Fruit fly (Drosophila melanogaster) whole organism, embryonic: Measurements from ENCODE around the gene Eip63F-1.

Experiments
- CG17328 ChIP-seq: fragments of 200-800 bp; sonication (Bioruptor generic); IDR thresholded peaks from 2 replicates; pipeline ENCODE4 v1.3.6; 2022; ENCODE audit warnings: missing biosample characterization, missing genetic modification characterization
- CG18262 ChIP-seq: fragments of 200-800 bp; optimal IDR thresholded peaks from 3 replicates; lab custom pipeline; 2019; ENCODE audit warnings: missing biosample characterization, mild to moderate bottlenecking, missing genetic modification characterization, moderate library complexity
- CG6683 ChIP-seq: fragments of 200-800 bp; sonication (Bioruptor generic); optimal IDR thresholded peaks from 2 replicates; lab custom pipeline; 2017; ENCODE audit warnings: missing biosample characterization, mild to moderate bottlenecking, missing genetic modification characterization, missing genetic modification reagents
- CG7372 ChIP-seq: fragments of 200-800 bp; sonication (Bioruptor generic); IDR thresholded peaks from 2 replicates; pipeline ENCODE4 v1.3.6; 2022; ENCODE audit warnings: missing biosample characterization, missing genetic modification characterization
- CG7786 ChIP-seq: fragments of 200-800 bp; sonication (Bioruptor generic); optimal IDR thresholded peaks from 2 replicates; lab custom pipeline; 2016; ENCODE audit warnings: missing biosample characterization, missing genetic modification characterization
- ftz-f1 ChIP-seq: fragments of 200-800 bp; sonication (Bioruptor generic); optimal IDR thresholded peaks from 2 replicates; lab custom pipeline; 2016; ENCODE audit warnings: missing biosample characterization, missing genetic modification characterization
- lilli ChIP-seq: fragments of 200-800 bp; sonication (Bioruptor generic); optimal IDR thresholded peaks from 3 replicates; lab custom pipeline; 2016; ENCODE audit warnings: missing biosample characterization, missing genetic modification characterization
- stc ChIP-seq: fragments of 200-800 bp; sonication (Bioruptor generic); IDR thresholded peaks from 2 replicates; pipeline ENCODE4 v1.3.6; 2022; ENCODE audit warnings: missing biosample characterization, missing genetic modification characterization
- sug ChIP-seq: fragments of 200-800 bp; optimal IDR thresholded peaks from 2 replicates; lab custom pipeline; 2019; ENCODE audit warnings: missing biosample characterization, mild to moderate bottlenecking, missing genetic modification characterization, moderate library complexity
- ttk ChIP-seq: fragments of 200-800 bp; sonication (Bioruptor generic); IDR thresholded peaks from 2 replicates; pipeline ENCODE4 v2.1.2; 2022; ENCODE audit warnings: missing biosample characterization, missing genetic modification characterization
- twi ChIP-seq: fragments of 200-800 bp; optimal IDR thresholded peaks from 2 replicates; lab custom pipeline; 2019; ENCODE audit warnings: missing biosample characterization, mild to moderate bottlenecking, missing genetic modification characterization, moderate library complexity
- unc-4 ChIP-seq: fragments of 200-800 bp; sonication (Bioruptor generic); IDR thresholded peaks from 2 replicates; pipeline ENCODE4 v1.3.6; 2022; ENCODE audit warnings: missing biosample characterization, missing genetic modification characterization; ENCODE audit not compliant: partially characterized antibody
- vnd ChIP-seq: fragments of 200-800 bp; sonication (Bioruptor generic); IDR thresholded peaks from 3 replicates; pipeline ENCODE4 v1.3.6; 2022; ENCODE audit warnings: missing biosample characterization, missing genetic modification characterization; ENCODE audit not compliant: partially characterized antibody

DNA sequence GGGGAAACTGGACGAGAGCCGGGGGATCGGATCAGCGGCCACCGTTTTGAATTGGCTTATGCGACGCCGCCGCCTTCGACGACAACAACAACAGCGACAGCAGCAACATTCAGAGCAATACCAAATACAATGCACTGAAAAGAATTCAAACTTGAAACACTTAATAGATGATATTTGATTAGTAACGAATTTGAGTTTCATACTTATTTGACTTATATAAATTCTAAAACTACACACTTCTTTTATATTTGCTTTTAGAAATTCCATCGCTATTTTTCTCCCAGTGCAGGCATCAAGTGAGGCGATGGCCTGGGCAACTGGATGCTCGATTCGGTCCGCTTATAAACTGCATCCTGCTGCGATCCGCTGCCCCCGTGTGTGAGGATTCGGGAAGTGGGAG lies 67.4 kb downstream of the Eip63F-1 start:
- TF ChIP-seq CG7372 (GFP tag; lab: Robert Waterston, UW) = no peak
- no peak for TF ChIP-seq ftz-f1 (GFP tag; lab: Kevin White, UChicago)
- TF ChIP-seq twi (tag; lab: Kevin White, UChicago) = no peak
- peak; percentile 48 for TF ChIP-seq CG18262
- no peak for TF ChIP-seq stc (GFP tag; lab: Robert Waterston, UW)
- no peak for TF ChIP-seq CG6683 (GFP tag; lab: Kevin White, UChicago)
- TF ChIP-seq CG7786 = no peak
- no peak for TF ChIP-seq sug (tag; lab: Kevin White, UChicago)
- TF ChIP-seq vnd = no peak
- TF ChIP-seq CG17328 (GFP tag; lab: Robert Waterston, UW) = peak; percentile 52; the same call in 1 of the 2 replicates
- TF ChIP-seq ttk = no peak
- no peak for TF ChIP-seq unc-4 (GFP tag; lab: Robert Waterston, UW)
- no peak for TF ChIP-seq lilli (GFP tag; lab: Kevin White, UChicago)
